Worm (Caenorhabditis elegans): ENCODE results near the gene tag-209.

The tag-209 gene

DNA sequence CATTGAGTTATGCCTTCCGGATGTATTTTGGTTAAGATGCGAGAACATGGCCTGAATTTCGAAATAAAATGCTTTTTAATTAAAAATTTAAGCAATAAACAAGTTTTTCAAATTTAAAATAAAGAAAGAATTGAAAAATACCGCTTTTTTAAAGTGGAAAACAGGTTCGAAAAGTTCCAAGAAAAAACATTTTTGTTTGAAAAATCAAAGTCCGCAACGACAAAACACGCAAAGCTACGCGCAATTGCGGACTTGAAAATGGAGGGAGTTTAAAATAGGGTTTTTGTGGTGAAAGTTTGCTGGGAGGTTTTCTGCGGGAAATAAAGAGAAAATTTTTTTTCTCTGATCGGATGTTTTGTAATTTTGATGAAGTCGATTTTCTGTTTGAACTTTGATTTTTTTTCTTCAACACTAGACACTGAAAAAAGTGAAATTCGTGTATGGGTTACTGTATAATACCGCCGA, 11.3 kb downstream of the tag-209 start, which contains the start of gene npp-19:
Gene npp-19, minus strand, starts transcription at position 51 of the 465 bp plus-strand sequence.
- TF ChIP-seq tab-1 (GFP tag; IDR thresholded peaks at IDR 0.05) (no peak), ref-1 (GFP tag; conservative IDR thresholded peaks at IDR 0.05) (no peak), ztf-23 (GFP tag; IDR thresholded peaks at IDR 0.05) (0 out of 2 replicates have a peak, but pooled peaks have one; percentile 47), flt-1 (GFP tag; IDR thresholded peaks at IDR 0.05) (0 out of 2 replicates have a peak, but pooled peaks have one; percentile 45), cog-1 (tag; optimal IDR thresholded peaks at IDR 0.05) (peak; percentile 23)

ce11 chrII:10800209-10800608, 13.1 kb downstream of the tag-209 start:
- TF ChIP-seq cog-1 (tag; optimal IDR thresholded peaks at IDR 0.05) (no peak), tab-1 (GFP tag; IDR thresholded peaks at IDR 0.05) (no peak), flt-1 (GFP tag; IDR thresholded peaks at IDR 0.05) (no peak), med-1 (GFP tag; optimal IDR thresholded peaks at IDR 0.05; ENCODE audit: insufficient read depth) (no peak), ztf-23 (GFP tag; IDR thresholded peaks at IDR 0.05) (no peak), ref-1 (GFP tag; conservative IDR thresholded peaks at IDR 0.05) (no peak), T22C8.4 (GFP tag; IDR thresholded peaks at IDR 0.05) (no peak)

DNA sequence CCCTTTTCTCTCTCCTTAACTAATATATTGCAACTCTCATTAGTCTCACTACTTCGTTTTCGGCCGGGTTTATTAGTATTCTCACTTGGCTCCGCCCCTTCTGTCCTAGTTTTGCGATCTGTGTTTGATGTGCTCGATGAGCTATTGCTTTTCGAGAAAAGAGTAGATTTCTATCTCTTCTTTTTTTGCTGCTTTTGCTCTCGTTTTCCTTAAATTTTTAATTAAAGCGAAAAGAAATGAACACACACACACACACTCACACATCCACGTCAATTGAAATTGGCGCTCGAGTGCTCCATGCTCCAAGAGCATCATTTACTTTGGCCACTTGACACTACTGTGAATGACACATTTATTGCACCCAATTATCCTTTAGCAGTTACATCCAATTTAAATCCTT, 17.3 kb downstream of the tag-209 start:
- no peak for TF ChIP-seq klf-2 (GFP tag; conservative IDR thresholded peaks at IDR 0.05)
- TF ChIP-seq cog-1 (tag; optimal IDR thresholded peaks at IDR 0.05): no peak
- no peak for TF ChIP-seq ztf-29 (GFP tag; IDR thresholded peaks at IDR 0.05)
- TF ChIP-seq tab-1 (GFP tag; IDR thresholded peaks at IDR 0.05): no peak
- TF ChIP-seq T22C8.4 (GFP tag; IDR thresholded peaks at IDR 0.05): no peak
- TF ChIP-seq flt-1 (GFP tag; IDR thresholded peaks at IDR 0.05): no peak
- TF ChIP-seq ztf-23 (GFP tag; IDR thresholded peaks at IDR 0.05): no peak
- TF ChIP-seq med-1 (GFP tag; optimal IDR thresholded peaks at IDR 0.05; ENCODE audit: insufficient read depth): no peak
- TF ChIP-seq ref-1 (GFP tag; conservative IDR thresholded peaks at IDR 0.05): no peak

ce11 chrII:10804907-10805306, 17.8 kb downstream of the tag-209 start:
- TF ChIP-seq ztf-23 (GFP tag; IDR thresholded peaks at IDR 0.05): no peak
- no peak for TF ChIP-seq flt-1 (GFP tag; IDR thresholded peaks at IDR 0.05)
- TF ChIP-seq med-1 (GFP tag; optimal IDR thresholded peaks at IDR 0.05; ENCODE audit: insufficient read depth): no peak
- no peak for TF ChIP-seq ztf-29 (GFP tag; IDR thresholded peaks at IDR 0.05)
- no peak for TF ChIP-seq cog-1 (tag; optimal IDR thresholded peaks at IDR 0.05)
- no peak for TF ChIP-seq T22C8.4 (GFP tag; IDR thresholded peaks at IDR 0.05)
- TF ChIP-seq tab-1 (GFP tag; IDR thresholded peaks at IDR 0.05): no peak
- TF ChIP-seq klf-2 (GFP tag; conservative IDR thresholded peaks at IDR 0.05): no peak
- TF ChIP-seq ref-1 (GFP tag; conservative IDR thresholded peaks at IDR 0.05): no peak

DNA sequence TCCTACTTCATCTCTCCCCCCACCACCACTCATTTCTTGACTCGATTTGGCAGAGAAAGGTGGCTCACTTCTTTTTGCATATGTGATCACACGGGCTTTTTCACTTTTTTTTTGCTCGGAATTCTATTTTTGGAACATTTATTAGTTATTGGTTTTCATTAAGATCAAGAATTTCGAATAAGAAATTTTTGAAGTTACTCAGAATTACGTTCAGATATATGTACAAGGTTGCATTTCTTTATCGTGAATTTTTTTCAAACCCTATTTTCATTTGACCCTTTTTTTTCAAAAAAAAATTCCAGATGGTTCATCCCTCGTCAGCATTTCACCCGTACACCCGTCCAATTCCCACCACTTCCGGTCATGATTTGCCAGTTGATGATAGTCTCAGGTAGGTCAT, 18.3 kb downstream of the tag-209 start, which contains the start of gene ceh-62:
Gene ceh-62, plus strand, starts transcription at position 301 of the 400 bp plus-strand sequence.
- TF ChIP-seq ztf-23 (GFP tag; IDR thresholded peaks at IDR 0.05): no peak

DNA sequence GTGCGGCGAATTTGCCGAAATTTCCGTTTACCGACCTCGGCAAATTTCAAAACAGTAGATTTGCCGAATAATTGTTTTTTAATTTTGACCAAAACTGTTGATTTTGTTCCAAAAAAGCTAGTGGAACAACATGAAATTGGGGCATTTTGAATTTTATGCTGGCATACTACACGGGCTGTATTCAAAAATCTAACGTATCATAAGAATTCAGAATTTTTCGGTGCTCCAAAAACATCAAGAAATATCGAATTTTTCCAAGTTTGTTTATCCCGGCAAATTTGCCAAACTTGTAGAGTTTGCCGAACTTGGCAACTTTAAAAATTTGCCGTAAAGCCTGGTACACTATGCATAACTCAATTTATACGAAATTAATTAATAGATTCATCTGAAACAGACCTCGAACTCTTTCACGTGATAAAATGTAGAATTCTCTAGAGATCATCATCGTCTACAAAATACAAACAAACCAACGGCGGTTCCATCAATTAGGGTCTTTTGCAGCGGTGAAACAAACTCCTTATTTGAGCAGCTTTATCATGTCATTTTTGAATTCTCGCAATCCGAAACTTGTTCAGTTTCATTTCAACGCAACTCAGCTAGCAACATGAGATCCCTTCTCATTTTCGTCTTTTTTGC, 21.7 kb downstream of the tag-209 start, which contains the start of gene R06F6.14:
Gene R06F6.14, plus strand, starts transcription at position 586 of the 636 bp plus-strand sequence.
- no peak for TF ChIP-seq med-1 (GFP tag; optimal IDR thresholded peaks at IDR 0.05; ENCODE audit: insufficient read depth)
- no peak for TF ChIP-seq ref-1 (GFP tag; conservative IDR thresholded peaks at IDR 0.05)
- TF ChIP-seq flt-1 (GFP tag; IDR thresholded peaks at IDR 0.05): no peak
- no peak for TF ChIP-seq ztf-29 (GFP tag; IDR thresholded peaks at IDR 0.05)
- TF ChIP-seq T22C8.4 (GFP tag; IDR thresholded peaks at IDR 0.05): no peak
- no peak for TF ChIP-seq tab-1 (GFP tag; IDR thresholded peaks at IDR 0.05)
- no peak for TF ChIP-seq cog-1 (tag; optimal IDR thresholded peaks at IDR 0.05)
- TF ChIP-seq ztf-23 (GFP tag; IDR thresholded peaks at IDR 0.05): no peak
- no peak for TF ChIP-seq klf-2 (GFP tag; conservative IDR thresholded peaks at IDR 0.05)

DNA sequence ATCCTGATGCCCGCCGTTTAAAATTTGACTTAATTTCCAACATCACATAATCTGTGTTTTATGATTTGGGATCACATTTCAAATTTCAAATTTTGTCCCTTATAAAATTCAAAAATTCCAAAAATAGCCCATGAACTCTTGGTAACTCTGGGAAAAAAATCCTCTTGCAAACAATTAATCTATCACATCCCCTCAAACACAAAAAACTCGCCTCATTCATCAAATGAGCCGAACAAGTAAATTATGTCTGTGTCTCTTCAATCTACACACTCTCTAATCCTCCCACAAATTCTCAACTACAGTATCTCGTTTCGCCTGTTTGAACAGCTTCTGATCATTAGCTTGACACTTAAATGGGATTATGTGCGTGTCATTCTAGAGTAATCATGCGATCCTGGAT, 23.6 kb downstream of the tag-209 start, which contains the start of gene msrp-7:
Gene msrp-7, plus strand, starts transcription at position 301 of the 400 bp plus-strand sequence.
- TF ChIP-seq cog-1 (tag; optimal IDR thresholded peaks at IDR 0.05): no peak
- no peak for TF ChIP-seq tab-1 (GFP tag; IDR thresholded peaks at IDR 0.05)
- TF ChIP-seq med-1 (GFP tag; optimal IDR thresholded peaks at IDR 0.05; ENCODE audit: insufficient read depth): no peak
- TF ChIP-seq ztf-29 (GFP tag; IDR thresholded peaks at IDR 0.05): no peak
- no peak for TF ChIP-seq flt-1 (GFP tag; IDR thresholded peaks at IDR 0.05)
- no peak for TF ChIP-seq klf-2 (GFP tag; conservative IDR thresholded peaks at IDR 0.05)
- no peak for TF ChIP-seq T22C8.4 (GFP tag; IDR thresholded peaks at IDR 0.05)
- no peak for TF ChIP-seq ztf-23 (GFP tag; IDR thresholded peaks at IDR 0.05)
- no peak for TF ChIP-seq ref-1 (GFP tag; conservative IDR thresholded peaks at IDR 0.05)

ce11 chrII:10819928-10820423, 32.9 kb downstream of the tag-209 start, which contains the start of gene R06F6.8:
Gene R06F6.8 (minus strand): TSS chrII:10819978.
- TF ChIP-seq klf-2 (GFP tag; conservative IDR thresholded peaks at IDR 0.05) (no peak), tab-1 (GFP tag; IDR thresholded peaks at IDR 0.05) (no peak), ztf-23 (GFP tag; IDR thresholded peaks at IDR 0.05) (no peak), T22C8.4 (GFP tag; IDR thresholded peaks at IDR 0.05) (no peak), cog-1 (tag; optimal IDR thresholded peaks at IDR 0.05) (no peak), ztf-29 (GFP tag; IDR thresholded peaks at IDR 0.05) (no peak), ref-1 (GFP tag; conservative IDR thresholded peaks at IDR 0.05) (no peak), med-1 (GFP tag; optimal IDR thresholded peaks at IDR 0.05; ENCODE audit: insufficient read depth) (no peak), flt-1 (GFP tag; IDR thresholded peaks at IDR 0.05) (no peak)

DNA sequence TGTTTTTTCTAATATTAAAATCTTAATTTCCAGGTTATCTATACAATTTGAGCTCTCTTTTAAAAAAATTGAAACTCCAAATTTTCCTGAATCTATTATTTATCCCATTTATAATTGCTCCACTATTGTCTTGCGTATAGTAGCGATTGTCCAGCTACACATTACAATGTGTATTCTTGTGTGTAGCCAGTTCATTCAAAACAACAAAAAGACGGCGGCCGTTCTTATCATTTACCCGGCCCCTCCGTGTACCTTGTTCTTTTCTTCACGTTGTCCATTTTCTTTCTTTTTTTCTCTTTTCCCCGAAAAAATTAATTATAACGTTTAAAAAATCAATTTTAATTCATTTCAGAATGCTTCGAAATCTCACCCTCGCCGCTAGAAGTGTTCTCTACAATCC, 33.6 kb downstream of the tag-209 start, which contains the start of gene ech-4:
Gene ech-4, plus strand, starts transcription at position 353 of the 400 bp plus-strand sequence.
- TF ChIP-seq klf-2 (GFP tag; conservative IDR thresholded peaks at IDR 0.05) (no peak), cog-1 (tag; optimal IDR thresholded peaks at IDR 0.05) (no peak), tab-1 (GFP tag; IDR thresholded peaks at IDR 0.05) (no peak), T22C8.4 (GFP tag; IDR thresholded peaks at IDR 0.05) (no peak), flt-1 (GFP tag; IDR thresholded peaks at IDR 0.05) (no peak), med-1 (GFP tag; optimal IDR thresholded peaks at IDR 0.05; ENCODE audit: insufficient read depth) (no peak), ztf-23 (GFP tag; IDR thresholded peaks at IDR 0.05) (no peak), ztf-29 (GFP tag; IDR thresholded peaks at IDR 0.05) (no peak), ref-1 (GFP tag; conservative IDR thresholded peaks at IDR 0.05) (no peak)
